Worm (Caenorhabditis elegans) whole organism, L4/young adult: ENCODE data around the gene eas-1.

Experiments used
- dao-5 ChIP-seq: sonication (generic microtip); optimal IDR thresholded peaks from 2 replicates; lab custom pipeline; 2016; ENCODE audit warnings: missing genotype, missing genetic modification characterization, moderate library complexity, missing compliant biosample characterization
- him-1 ChIP-seq: sonication (generic microtip); optimal IDR thresholded peaks from 2 replicates; lab custom pipeline; 2016; ENCODE audit warnings: missing genotype, missing genetic modification reagents, missing genetic modification characterization, missing compliant biosample characterization

DNA sequence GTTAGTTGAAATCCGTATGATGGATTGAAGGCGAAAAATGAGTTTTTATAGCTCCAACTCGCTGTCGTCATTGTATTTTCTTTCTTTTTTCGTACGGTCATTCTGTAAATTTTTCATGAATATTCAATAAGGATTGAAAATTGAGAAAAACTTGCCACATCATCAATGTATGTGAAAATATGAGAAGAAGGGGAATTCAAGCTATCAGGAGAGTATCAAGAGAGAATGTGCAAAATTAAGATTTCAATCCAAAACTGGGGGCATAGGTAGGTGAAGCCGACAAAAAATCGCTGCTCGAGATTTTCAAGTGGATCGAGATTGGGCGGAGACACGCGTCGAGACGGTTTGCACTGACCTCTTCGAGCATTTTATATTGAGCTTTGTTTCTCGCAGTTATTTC is 44.2 kb downstream of the eas-1 start, which contains the start of gene nep-12:
- TF ChIP-seq dao-5 (tag; lab: Kevin White, UChicago) (no peak), him-1 (tag; lab: Kevin White, UChicago) (no peak)
